Worm (Caenorhabditis elegans): Measurements from ENCODE around the gene rabn-5.

The rabn-5 gene

ce11 chrIII:5871760-5872159, 7.4 kb downstream of the rabn-5 start, which contains the start of the genes F01F1.11 and F01F1.3:
Gene F01F1.11, minus strand, starts transcription at chrIII:5871877.
Gene F01F1.3, plus strand, starts transcription at chrIII:5871938.
- peak; percentile 19 for TF ChIP-seq F13H6.1 (tag; optimal IDR thresholded peaks at IDR 0.05)
- peak; percentile 50 for TF ChIP-seq unc-42 (tag; optimal IDR thresholded peaks at IDR 0.05)
- TF ChIP-seq fax-1 (tag; optimal IDR thresholded peaks at IDR 0.05) = peak; percentile 53
- TF ChIP-seq pat-9 (tag; optimal IDR thresholded peaks at IDR 0.05) = no peak
- TF ChIP-seq nfya-1 (tag; optimal IDR thresholded peaks at IDR 0.05) = peak; percentile 7
- no peak for TF ChIP-seq unc-86 (tag; optimal IDR thresholded peaks at IDR 0.05)
- no peak for TF ChIP-seq T23F11.4 (GFP tag; optimal IDR thresholded peaks at IDR 0.05)
- no peak for TF ChIP-seq pros-1 (tag; optimal IDR thresholded peaks at IDR 0.05)
- TF ChIP-seq pax-1 (tag; optimal IDR thresholded peaks at IDR 0.05) = peak; percentile 14
- no peak for TF ChIP-seq ceh-22 (tag; optimal IDR thresholded peaks at IDR 0.05)
- peak; percentile 38 for TF ChIP-seq zip-5 (tag; optimal IDR thresholded peaks at IDR 0.05)
- peak; percentile 38 for TF ChIP-seq elt-2 (tag; optimal IDR thresholded peaks at IDR 0.05)
- peak; percentile 89 for TF ChIP-seq ceh-31 (tag; optimal IDR thresholded peaks at IDR 0.05)
- TF ChIP-seq ceh-14 (tag; optimal IDR thresholded peaks at IDR 0.05) = peak; percentile 35
- peak; percentile 80 for TF ChIP-seq ceh-2 (tag; optimal IDR thresholded peaks at IDR 0.05)
- TF ChIP-seq tbx-7 (tag; optimal IDR thresholded peaks at IDR 0.05) = peak; percentile 64
- no peak for TF ChIP-seq eyg-1 (tag; optimal IDR thresholded peaks at IDR 0.05)
- TF ChIP-seq ets-4 (tag; optimal IDR thresholded peaks at IDR 0.05) = peak; percentile 99
- TF ChIP-seq mec-3 (tag; optimal IDR thresholded peaks at IDR 0.05; ENCODE audit: borderline replicate concordance) = no peak
- TF ChIP-seq ztf-16 (tag; optimal IDR thresholded peaks at IDR 0.05) = no peak
- TF ChIP-seq hlh-15 (tag; optimal IDR thresholded peaks at IDR 0.05) = no peak
- TF ChIP-seq tbx-2 (tag; optimal IDR thresholded peaks at IDR 0.05) = peak; percentile 85
- TF ChIP-seq C08G9.2 (tag; optimal IDR thresholded peaks at IDR 0.05) = peak; percentile 86
- no peak for TF ChIP-seq hlh-6 (tag; optimal IDR thresholded peaks at IDR 0.05)
- peak; percentile 37 for TF ChIP-seq ceh-34 (tag; optimal IDR thresholded peaks at IDR 0.05)
- TF ChIP-seq hlh-13 (GFP tag; optimal IDR thresholded peaks at IDR 0.05) = no peak
- peak; percentile 62 for TF ChIP-seq ref-2 (tag; optimal IDR thresholded peaks at IDR 0.05)
- no peak for TF ChIP-seq ceh-24 (tag; optimal IDR thresholded peaks at IDR 0.05)
- peak; percentile 37 for TF ChIP-seq rnt-1 (tag; optimal IDR thresholded peaks at IDR 0.05)

ce11 chrIII:5872288-5872687, 7.9 kb downstream of the rabn-5 start:
- TF ChIP-seq pag-3 (tag; optimal IDR thresholded peaks at IDR 0.05; ENCODE audit: borderline replicate concordance) = no peak
- no peak for TF ChIP-seq lin-11 (tag; optimal IDR thresholded peaks at IDR 0.05)
- no peak for TF ChIP-seq gmeb-2 (tag; optimal IDR thresholded peaks at IDR 0.05)
- TF ChIP-seq nfya-1 (tag; optimal IDR thresholded peaks at IDR 0.05) = no peak
- TF ChIP-seq pha-2 (tag; optimal IDR thresholded peaks at IDR 0.05) = no peak
- TF ChIP-seq hlh-8 (tag; optimal IDR thresholded peaks at IDR 0.05) = peak; percentile 36
- no peak for TF ChIP-seq ttx-3 (tag; optimal IDR thresholded peaks at IDR 0.05)

- TF ChIP-seq ama-1 (optimal IDR thresholded peaks at IDR 0.05) = no peak
- peak; percentile 59 for TF ChIP-seq unc-55 (GFP tag; optimal IDR thresholded peaks at IDR 0.05)
- TF ChIP-seq C08G9.2 (tag; optimal IDR thresholded peaks at IDR 0.05) = no peak
- no peak for TF ChIP-seq nhr-11 (tag; optimal IDR thresholded peaks at IDR 0.05)
Measured at ce11 chrIII:5874263-5874662, 9.9 kb downstream of the rabn-5 start.

ce11 chrIII:5874664-5875417, 10.5 kb downstream of the rabn-5 start:
- no peak for TF ChIP-seq elt-2 (tag; optimal IDR thresholded peaks at IDR 0.05)
- no peak for TF ChIP-seq hlh-8 (tag; optimal IDR thresholded peaks at IDR 0.05)
- no peak for TF ChIP-seq tbx-2 (tag; optimal IDR thresholded peaks at IDR 0.05)
- no peak for TF ChIP-seq ztf-16 (tag; optimal IDR thresholded peaks at IDR 0.05)
- no peak for TF ChIP-seq lin-11 (tag; optimal IDR thresholded peaks at IDR 0.05)
- no peak for TF ChIP-seq fkh-6 (tag; optimal IDR thresholded peaks at IDR 0.05)
- TF ChIP-seq sox-4 (tag; optimal IDR thresholded peaks at IDR 0.05) = no peak
- no peak for TF ChIP-seq ceh-19 (GFP tag; optimal IDR thresholded peaks at IDR 0.05)
- no peak for TF ChIP-seq T23F11.4 (GFP tag; optimal IDR thresholded peaks at IDR 0.05)
- TF ChIP-seq ceh-24 (tag; optimal IDR thresholded peaks at IDR 0.05) = no peak
- no peak for TF ChIP-seq fax-1 (tag; optimal IDR thresholded peaks at IDR 0.05)
- no peak for TF ChIP-seq Y22D7AL.16 (tag; optimal IDR thresholded peaks at IDR 0.05)
- no peak for TF ChIP-seq ceh-31 (tag; optimal IDR thresholded peaks at IDR 0.05)
- TF ChIP-seq elt-4 (tag; optimal IDR thresholded peaks at IDR 0.05) = no peak
- TF ChIP-seq ceh-2 (tag; optimal IDR thresholded peaks at IDR 0.05) = no peak
- TF ChIP-seq K02D7.2 (tag; optimal IDR thresholded peaks at IDR 0.05) = no peak
- no peak for TF ChIP-seq C38D4.7 (GFP tag; optimal IDR thresholded peaks at IDR 0.05)

Data from whole organism, late embryonic.